Worm (Caenorhabditis elegans): ENCODE measurements around the gene K02C4.3.

DNA sequence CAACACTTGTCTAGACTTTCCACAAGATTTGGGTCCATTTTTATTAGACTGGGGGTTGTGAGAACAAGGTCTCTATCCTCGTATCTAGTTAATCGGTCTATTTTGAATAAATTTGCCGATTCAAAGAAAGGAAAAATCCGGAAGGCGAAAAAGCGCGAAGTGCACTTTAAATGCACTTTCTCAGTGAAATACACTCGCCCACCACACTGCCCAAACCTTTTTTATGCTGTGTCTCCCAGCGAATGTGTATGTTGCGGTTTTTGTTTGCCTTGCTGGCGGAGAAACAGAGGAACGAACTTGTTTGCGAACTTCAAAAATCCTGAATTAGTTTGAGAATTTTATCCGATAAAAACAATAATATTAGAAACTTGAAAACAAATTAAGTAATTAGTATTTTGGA lies 44.1 kb upstream of the K02C4.3 start:
- TF ChIP-seq W03F9.2 (tag; optimal IDR thresholded peaks at IDR 0.05) (no peak), him-1 (tag; optimal IDR thresholded peaks at IDR 0.05) (no peak), dao-5 (tag; optimal IDR thresholded peaks at IDR 0.05) (no peak)

Data from whole organism, L4/young adult.